Fruit fly (Drosophila melanogaster): ENCODE measurements around the gene hng3.

Gene hng3

DNA sequence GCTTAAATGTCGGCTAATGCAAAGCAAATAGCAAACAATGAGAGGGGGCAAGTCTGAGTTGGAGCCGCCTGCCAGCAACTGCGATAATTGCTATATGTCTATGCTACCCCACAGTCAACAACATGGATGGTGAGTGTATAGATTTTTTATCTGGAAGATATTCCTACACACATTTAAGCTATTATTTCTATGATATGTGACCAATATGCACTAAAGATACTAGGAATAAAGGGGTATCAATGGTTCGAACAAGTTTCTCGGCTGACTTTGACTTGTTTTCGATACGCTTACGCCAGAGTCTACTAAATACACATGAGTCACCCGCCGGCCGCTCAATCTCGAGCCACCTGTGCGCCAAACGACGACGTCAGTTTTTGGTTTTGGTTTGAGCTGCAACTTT is 23.7 kb upstream of the hng3 start (continued):
- TF ChIP-seq Dp (GFP tag; optimal IDR thresholded peaks at IDR 0.05), result no peak
- TF ChIP-seq CG1792 (GFP tag; optimal IDR thresholded peaks at IDR 0.05), result no peak
- no peak for TF ChIP-seq CG31365 (tag; optimal IDR thresholded peaks at IDR 0.05)
- no peak for TF ChIP-seq seq (GFP tag; IDR thresholded peaks at IDR 0.05)
- TF ChIP-seq CG14860 (GFP tag; IDR thresholded peaks at IDR 0.05; ENCODE audit: partially characterized antibody), result no peak
- TF ChIP-seq bab2 (GFP tag; optimal IDR thresholded peaks at IDR 0.05), result no peak
- peak; percentile 39; the same call in 2 of the 3 replicates for TF ChIP-seq Optix (GFP tag; IDR thresholded peaks at IDR 0.05)
- peak; percentile 29; the same call in 1 of the 2 replicates for TF ChIP-seq vvl (GFP tag; IDR thresholded peaks at IDR 0.05)
- TF ChIP-seq wek (GFP tag; optimal IDR thresholded peaks at IDR 0.05), result no peak
- no peak for TF ChIP-seq Nf-YC (tag; optimal IDR thresholded peaks at IDR 0.05)
- TF ChIP-seq ham (GFP tag; IDR thresholded peaks at IDR 0.05), result no peak
- TF ChIP-seq CG1647 (GFP tag; optimal IDR thresholded peaks at IDR 0.05), result no peak
- TF ChIP-seq fd96Cb (tag; optimal IDR thresholded peaks at IDR 0.05), result no peak
- TF ChIP-seq Atf3 (GFP tag; optimal IDR thresholded peaks at IDR 0.05), result peak; percentile 21
- no peak for TF ChIP-seq Lpt (GFP tag; optimal IDR thresholded peaks at IDR 0.05)
- no peak for TF ChIP-seq CG11247 (GFP tag; IDR thresholded peaks at IDR 0.05)
- TF ChIP-seq CG6654 (GFP tag; optimal IDR thresholded peaks at IDR 0.05), result no peak
- TF ChIP-seq CG15073 (GFP tag; optimal IDR thresholded peaks at IDR 0.05), result no peak
- peak; percentile 25 for TF ChIP-seq Xbp1 (GFP tag; optimal IDR thresholded peaks at IDR 0.05)
- no peak for TF ChIP-seq jumu (GFP tag; optimal IDR thresholded peaks at IDR 0.05)
- no peak for TF ChIP-seq CG9437 (GFP tag; optimal IDR thresholded peaks at IDR 0.05)
- no peak for TF ChIP-seq bigmax (GFP tag; optimal IDR thresholded peaks at IDR 0.05)
- TF ChIP-seq Dll (GFP tag; IDR thresholded peaks at IDR 0.05; ENCODE audit: partially characterized antibody), result no peak
- TF ChIP-seq crol (GFP tag; IDR thresholded peaks at IDR 0.05), result no peak
- TF ChIP-seq mam (GFP tag; optimal IDR thresholded peaks at IDR 0.05), result peak; percentile 9
- peak; percentile 15 for TF ChIP-seq ewg (GFP tag; optimal IDR thresholded peaks at IDR 0.05)
- TF ChIP-seq CG8290 (GFP tag; optimal IDR thresholded peaks at IDR 0.05), result no peak
- peak in 1 of 2 experiments; percentile 65 for TF ChIP-seq CG8290 (tag; optimal IDR thresholded peaks at IDR 0.05)
- TF ChIP-seq nau (GFP tag; optimal IDR thresholded peaks at IDR 0.05), result no peak
- no peak for TF ChIP-seq CG12391 (tag; optimal IDR thresholded peaks at IDR 0.05)
- no peak for TF ChIP-seq bbx (GFP tag; IDR thresholded peaks at IDR 0.05; ENCODE audit: partially characterized antibody)
- TF ChIP-seq Neu2 (GFP tag; optimal IDR thresholded peaks at IDR 0.05; ENCODE audit: borderline replicate concordance), result no peak
- no peak for TF ChIP-seq CG3065 (GFP tag; optimal IDR thresholded peaks at IDR 0.05)
- TF ChIP-seq Poxn (GFP tag; IDR thresholded peaks at IDR 0.05), result no peak
- TF ChIP-seq CG2129 (GFP tag; IDR thresholded peaks at IDR 0.05; ENCODE audit: partially characterized antibody), result no peak
- no peak for TF ChIP-seq cg (GFP tag; optimal IDR thresholded peaks at IDR 0.05)
- no peak for TF ChIP-seq CG31388 (GFP tag; optimal IDR thresholded peaks at IDR 0.05)
- TF ChIP-seq D19A (tag; optimal IDR thresholded peaks at IDR 0.05), result no peak
- no peak for TF ChIP-seq Hr39 (optimal IDR thresholded peaks at IDR 0.05)
- peak; percentile 2 to 69 for TF ChIP-seq Hr51 (GFP tag; optimal IDR thresholded peaks at IDR 0.05)
- no peak for TF ChIP-seq YL-1 (GFP tag; optimal IDR thresholded peaks at IDR 0.05)
- peak; percentile 6 for TF ChIP-seq BtbVII (GFP tag; optimal IDR thresholded peaks at IDR 0.05)
- TF ChIP-seq CG3281 (GFP tag; optimal IDR thresholded peaks at IDR 0.05), result no peak
- TF ChIP-seq gcm2 (GFP tag; optimal IDR thresholded peaks at IDR 0.05), result no peak
- TF ChIP-seq Hey (tag; optimal IDR thresholded peaks at IDR 0.05), result no peak
- no peak for TF ChIP-seq pita (GFP tag; optimal IDR thresholded peaks at IDR 0.05)
- peak; percentile 57 for TF ChIP-seq CG1603 (tag; optimal IDR thresholded peaks at IDR 0.05)
- TF ChIP-seq jigr1 (GFP tag; IDR thresholded peaks at IDR 0.05), result no peak
- TF ChIP-seq ci (GFP tag; IDR thresholded peaks at IDR 0.05), result peak; percentile 67; the same call in 1 of the 3 replicates
- TF ChIP-seq CG17802 (tag; optimal IDR thresholded peaks at IDR 0.05), result no peak
- no peak for TF ChIP-seq Max (GFP tag; optimal IDR thresholded peaks at IDR 0.05)
- TF ChIP-seq CG18764 (GFP tag; optimal IDR thresholded peaks at IDR 0.05), result no peak

Data from whole organism, embryonic.